Worm (Caenorhabditis elegans): Measurements from ENCODE around the gene F54C4.4.

ce11 chrIII:42725-43124 lies 44.5 kb downstream of the F54C4.4 start:
- no peak for TF ChIP-seq nhr-28 (tag; optimal IDR thresholded peaks at IDR 0.05)
- no peak for TF ChIP-seq snpc-4 (tag; optimal IDR thresholded peaks at IDR 0.05)
- no peak for TF ChIP-seq skn-1 (tag; optimal IDR thresholded peaks at IDR 0.05)
- TF ChIP-seq sox-4 (tag; optimal IDR thresholded peaks at IDR 0.05), result no peak
- no peak for TF ChIP-seq unc-62 (GFP tag; optimal IDR thresholded peaks at IDR 0.05)
- TF ChIP-seq alr-1 (tag; optimal IDR thresholded peaks at IDR 0.05; ENCODE audit: borderline replicate concordance), result no peak
- TF ChIP-seq lin-13 (GFP tag; optimal IDR thresholded peaks at IDR 0.05), result no peak
- no peak for TF ChIP-seq egl-27 (tag; optimal IDR thresholded peaks at IDR 0.05)
- no peak for TF ChIP-seq rnt-1 (tag; optimal IDR thresholded peaks at IDR 0.05)
- TF ChIP-seq ceh-8 (GFP tag; optimal IDR thresholded peaks at IDR 0.05), result no peak
- no peak for TF ChIP-seq mep-1 (tag; optimal IDR thresholded peaks at IDR 0.05)
- no peak for TF ChIP-seq ztf-4 (tag; optimal IDR thresholded peaks at IDR 0.05)
- TF ChIP-seq ceh-63 (GFP tag; optimal IDR thresholded peaks at IDR 0.05), result no peak
